Worm (Caenorhabditis elegans) whole organism, L1 larva: ENCODE data around the gene Y57G11C.1142.

Experiments used
- C04F5.9 ChIP-seq: sonication (generic microtip); optimal IDR thresholded peaks from 2 replicates; lab custom pipeline; 2016; ENCODE audit warnings: missing genetic modification characterization, missing compliant biosample characterization
- Y116A8C.19 ChIP-seq: sonication (generic microtip); optimal IDR thresholded peaks from 2 replicates; lab custom pipeline; 2016; ENCODE audit warnings: missing compliant biosample characterization, missing genetic modification characterization, borderline replicate concordance
- alr-1 ChIP-seq: fragments of 200-800 bp; sonication (Bioruptor generic); optimal IDR thresholded peaks from 2 replicates; lab custom pipeline; 2018; ENCODE audit warnings: borderline replicate concordance, mild to moderate bottlenecking, missing genetic modification characterization, missing compliant biosample characterization
- aly-2 ChIP-seq: fragments of 150-350 bp; optimal IDR thresholded peaks from 2 replicates; lab custom pipeline; 2014; ENCODE audit warnings: missing biosample characterization, missing genetic modification characterization
- ama-1 ChIP-seq: fragments of 150-350 bp; optimal IDR thresholded peaks from 2 replicates; lab custom pipeline; 2014
- ceh-63 ChIP-seq: fragments of 200-800 bp; sonication (Bioruptor generic); optimal IDR thresholded peaks from 2 replicates; lab custom pipeline; 2018; ENCODE audit warnings: mild to moderate bottlenecking, missing genetic modification characterization, missing compliant biosample characterization
- ceh-82 ChIP-seq, 3 experiments: fragments of 150-350 bp in 1 of 3; sonication (generic microtip) in 2 of 3; optimal IDR thresholded peaks; 2 replicates each; lab custom pipeline; 2014 to 2017; ENCODE audit warnings: missing biosample characterization in 3 of 3, missing genetic modification characterization in 3 of 3
- ceh-90 ChIP-seq: sonication (generic microtip); optimal IDR thresholded peaks from 2 replicates; lab custom pipeline; 2016; ENCODE audit warnings: missing genetic modification characterization, missing compliant biosample characterization
- dpl-1 ChIP-seq, 3 experiments: fragments of 150-350 bp in 2 of 3; sonication (generic microtip) in 1 of 3; optimal IDR thresholded peaks; 2 replicates each; lab custom pipeline; 2014 to 2017; ENCODE audit warnings: missing biosample characterization in 3 of 3, missing genetic modification characterization in 3 of 3, missing genetic modification reagents in 3 of 3
- dsc-1 ChIP-seq: sonication (generic microtip); optimal IDR thresholded peaks from 2 replicates; lab custom pipeline; 2016; ENCODE audit warnings: mild to moderate bottlenecking, missing genetic modification characterization, missing compliant biosample characterization
- efl-1 ChIP-seq, 4 experiments: fragments of 150-350 bp; optimal IDR thresholded peaks in 3 of 4; peaks in 1 of 4; 1 replicate in 1 of 4; 2 replicates in 3 of 4; lab custom pipeline; 2014; ENCODE audit warnings: missing biosample characterization in 2 of 4, missing genetic modification characterization in 2 of 4, missing genetic modification reagents in 2 of 4
- efl-3 ChIP-seq: fragments of 200-800 bp; sonication (Bioruptor generic); optimal IDR thresholded peaks from 2 replicates; lab custom pipeline; 2018; ENCODE audit warnings: mild to moderate bottlenecking, missing genetic modification characterization, missing compliant biosample characterization
- egl-13 ChIP-seq: sonication (generic microtip); optimal IDR thresholded peaks from 2 replicates; lab custom pipeline; 2016; ENCODE audit warnings: missing genotype, missing genetic modification reagents, missing genetic modification characterization, missing compliant biosample characterization
- egl-27 ChIP-seq, 2 experiments: fragments of 150-350 bp in 1 of 2; sonication (generic microtip); optimal IDR thresholded peaks; 3 replicates each; lab custom pipeline; 2017 to 2018; ENCODE audit warnings: missing biosample characterization in 2 of 2, missing genetic modification characterization in 2 of 2, missing genetic modification reagents in 2 of 2
- elt-2 ChIP-seq: sonication (generic microtip); optimal IDR thresholded peaks from 2 replicates; lab custom pipeline; 2016; ENCODE audit warnings: missing genetic modification characterization, mild to moderate bottlenecking, inconsistent platforms, missing compliant biosample characterization, missing genetic modification reagents
- elt-3 ChIP-seq, 6 experiments: fragments of 150-350 bp in 1 of 6; sonication (generic microtip); optimal IDR thresholded peaks; 2 replicates each; lab custom pipeline; 2017 to 2018; ENCODE audit warnings: missing biosample characterization in 6 of 6, missing genetic modification characterization in 6 of 6, inconsistent platforms in 1 of 6
- fkh-4 ChIP-seq: sonication (generic microtip); optimal IDR thresholded peaks from 2 replicates; lab custom pipeline; 2016; ENCODE audit warnings: missing compliant biosample characterization, missing genetic modification characterization, borderline replicate concordance
- fos-1 ChIP-seq: fragments of 150-350 bp; optimal IDR thresholded peaks from 2 replicates; lab custom pipeline; 2014; ENCODE audit warnings: missing biosample characterization, missing genetic modification characterization
- grh-1 ChIP-seq: fragments of 200-800 bp; sonication (Bioruptor generic); IDR thresholded peaks from 2 replicates; pipeline ENCODE4 v1.3.6; 2022; ENCODE audit warnings: missing genetic modification reagents, missing genetic modification characterization, missing compliant biosample characterization
- irx-1 ChIP-seq: sonication (generic microtip); optimal IDR thresholded peaks from 2 replicates; lab custom pipeline; 2016; ENCODE audit warnings: missing genetic modification characterization, missing compliant biosample characterization
- isw-1 ChIP-seq: fragments of 200-800 bp; sonication (Bioruptor generic); IDR thresholded peaks from 2 replicates; pipeline ENCODE4 v1.3.6; 2022; ENCODE audit warnings: missing genetic modification characterization, missing compliant biosample characterization
- lin-13 ChIP-seq: fragments of 150-350 bp; optimal IDR thresholded peaks from 2 replicates; lab custom pipeline; 2014; ENCODE audit warnings: missing biosample characterization, missing genetic modification reagents, missing genetic modification characterization
- lin-14 ChIP-seq: fragments of 200-800 bp; sonication (Bioruptor generic); optimal IDR thresholded peaks from 2 replicates; lab custom pipeline; 2018; ENCODE audit warnings: mild to moderate bottlenecking, missing genetic modification characterization, moderate library complexity, missing compliant biosample characterization
- lin-35 ChIP-seq, 2 experiments: fragments of 150-350 bp; optimal IDR thresholded peaks; 2 replicates each; lab custom pipeline; 2014; ENCODE audit warnings: missing biosample characterization in 2 of 2, missing genetic modification characterization in 2 of 2, missing genetic modification reagents in 2 of 2
- lin-39 ChIP-seq: fragments of 150-350 bp; optimal IDR thresholded peaks from 2 replicates; lab custom pipeline; 2014; ENCODE audit warnings: missing biosample characterization, missing genetic modification reagents, missing genetic modification characterization
- lsy-2 ChIP-seq, 2 experiments: fragments of 150-350 bp; optimal IDR thresholded peaks; 2 replicates each; lab custom pipeline; 2014; ENCODE audit warnings: missing biosample characterization in 2 of 2, missing genetic modification characterization in 2 of 2
- mdl-1 ChIP-seq, 2 experiments: fragments of 150-350 bp; optimal IDR thresholded peaks; 2 replicates each; lab custom pipeline; 2014 to 2017; ENCODE audit warnings: missing biosample characterization in 2 of 2, missing genetic modification characterization in 2 of 2, inconsistent platforms in 1 of 2
- mef-2 ChIP-seq: fragments of 150-350 bp; optimal IDR thresholded peaks from 2 replicates; lab custom pipeline; 2014; ENCODE audit warnings: missing biosample characterization, missing genetic modification characterization
- mep-1 ChIP-seq: fragments of 150-350 bp; optimal IDR thresholded peaks from 2 replicates; lab custom pipeline; 2014; ENCODE audit warnings: missing biosample characterization, missing genetic modification characterization
- nhr-19 ChIP-seq: fragments of 200-800 bp; sonication (Bioruptor generic); conservative IDR thresholded peaks from 2 replicates; pipeline ENCODE4 v1.3.6; 2022; ENCODE audit warnings: missing genetic modification characterization, missing compliant biosample characterization
- nhr-20 ChIP-seq: sonication (generic microtip); optimal IDR thresholded peaks from 2 replicates; lab custom pipeline; 2016; ENCODE audit warnings: mild to moderate bottlenecking, missing genetic modification characterization, missing compliant biosample characterization
- nhr-237 ChIP-seq: fragments of 150-350 bp; optimal IDR thresholded peaks from 2 replicates; lab custom pipeline; 2014; ENCODE audit warnings: missing biosample characterization, missing genetic modification characterization
- nhr-47 ChIP-seq: sonication (generic microtip); optimal IDR thresholded peaks from 2 replicates; lab custom pipeline; 2016; ENCODE audit warnings: mild to moderate bottlenecking, missing genetic modification characterization, moderate library complexity, missing compliant biosample characterization
- nhr-71 ChIP-seq: sonication (generic microtip); optimal IDR thresholded peaks from 2 replicates; lab custom pipeline; 2016; ENCODE audit warnings: mild to moderate bottlenecking, missing genetic modification characterization, moderate library complexity, missing compliant biosample characterization
- nhr-77 ChIP-seq: fragments of 150-350 bp; optimal IDR thresholded peaks from 2 replicates; lab custom pipeline; 2014; ENCODE audit warnings: missing biosample characterization, missing genetic modification characterization
- pax-3 ChIP-seq: fragments of 200-800 bp; sonication (Bioruptor generic); optimal IDR thresholded peaks from 2 replicates; lab custom pipeline; 2018; ENCODE audit warnings: mild to moderate bottlenecking, missing genetic modification characterization, moderate library complexity, missing compliant biosample characterization
- rnt-1 ChIP-seq: sonication (generic microtip); optimal IDR thresholded peaks from 2 replicates; lab custom pipeline; 2016; ENCODE audit warnings: mild to moderate bottlenecking, missing genetic modification characterization, moderate library complexity, missing compliant biosample characterization
- skn-1 ChIP-seq: fragments of 150-350 bp; optimal IDR thresholded peaks from 2 replicates; lab custom pipeline; 2014; ENCODE audit warnings: missing biosample characterization, missing genetic modification characterization
- snu-23 ChIP-seq: sonication (generic microtip); optimal IDR thresholded peaks from 2 replicates; lab custom pipeline; 2016; ENCODE audit warnings: missing genetic modification characterization, missing compliant biosample characterization
- sox-4 ChIP-seq: sonication (generic microtip); optimal IDR thresholded peaks from 2 replicates; lab custom pipeline; 2016; ENCODE audit warnings: missing genetic modification characterization, missing compliant biosample characterization
- sup-37 ChIP-seq: fragments of 200-800 bp; sonication (Bioruptor generic); optimal IDR thresholded peaks from 2 replicates; lab custom pipeline; 2018; ENCODE audit warnings: mild to moderate bottlenecking, missing genetic modification characterization, missing compliant biosample characterization
- swsn-7 ChIP-seq: sonication (generic microtip); optimal IDR thresholded peaks from 2 replicates; lab custom pipeline; 2016; ENCODE audit warnings: missing genetic modification characterization, missing compliant biosample characterization
- tbx-2 ChIP-seq: sonication (generic microtip); optimal IDR thresholded peaks from 2 replicates; lab custom pipeline; 2016; ENCODE audit warnings: missing genetic modification characterization, missing compliant biosample characterization
- tlp-1 ChIP-seq: fragments of 150-350 bp; optimal IDR thresholded peaks from 2 replicates; lab custom pipeline; 2014; ENCODE audit warnings: missing biosample characterization, missing genetic modification characterization
- unc-130 ChIP-seq: fragments of 150-350 bp; optimal IDR thresholded peaks from 2 replicates; lab custom pipeline; 2017; ENCODE audit warnings: missing biosample characterization, missing genetic modification characterization, inconsistent platforms
- unc-62 ChIP-seq: fragments of 150-350 bp; optimal IDR thresholded peaks from 2 replicates; lab custom pipeline; 2014; ENCODE audit warnings: missing biosample characterization, missing genetic modification reagents, missing genetic modification characterization
- unc-86 ChIP-seq: sonication (generic microtip); optimal IDR thresholded peaks from 2 replicates; lab custom pipeline; 2016; ENCODE audit warnings: missing genetic modification characterization, missing compliant biosample characterization
- unc-98 ChIP-seq: fragments of 200-800 bp; sonication (Bioruptor generic); IDR thresholded peaks from 2 replicates; pipeline ENCODE4 v1.3.6; 2022; ENCODE audit warnings: missing genetic modification characterization, missing compliant biosample characterization
- xbp-1 ChIP-seq: sonication (generic microtip); optimal IDR thresholded peaks from 2 replicates; lab custom pipeline; 2016; ENCODE audit warnings: missing genetic modification characterization, missing compliant biosample characterization
- zip-4 ChIP-seq: fragments of 200-800 bp; sonication (Bioruptor generic); optimal IDR thresholded peaks from 2 replicates; lab custom pipeline; 2018; ENCODE audit warnings: mild to moderate bottlenecking, missing genetic modification characterization, moderate library complexity, missing compliant biosample characterization
- ztf-11 ChIP-seq, 2 experiments: sonication (generic microtip); optimal IDR thresholded peaks; 2 replicates each; lab custom pipeline; 2016 to 2017; ENCODE audit warnings: missing genetic modification characterization in 2 of 2, missing biosample characterization in 1 of 2, missing compliant biosample characterization in 1 of 2

Gene Y57G11C.1142

ce11 chrIV:14786374-14787136, 15.9 kb upstream of the Y57G11C.1142 start, which contains the start of gene melo-1:
TSS of gene melo-1 (plus strand) at chrIV:14787031.
- TF ChIP-seq irx-1 (tag; lab: Kevin White, UChicago): no peak
- peak; percentile 81 for TF ChIP-seq snu-23 (GFP tag; lab: Kevin White, UChicago)
- no peak for TF ChIP-seq dsc-1 (tag; lab: Kevin White, UChicago)
- no peak for TF ChIP-seq alr-1 (tag; lab: Kevin White, UChicago)
- TF ChIP-seq efl-1 (optimal IDR thresholded peaks at IDR 0.05; lab: Kevin White, UChicago): peak; percentile 75 to 87
- peak; percentile 46 to 93 for TF ChIP-seq efl-1 (GFP tag; optimal IDR thresholded peaks at IDR 0.05 in 1 of 2; lab: Kevin White, UChicago)
- TF ChIP-seq xbp-1 (tag; lab: Kevin White, UChicago): peak; percentile 46
- TF ChIP-seq aly-2 (tag; lab: Kevin White, UChicago): peak; percentile 32
- no peak for TF ChIP-seq unc-98 (GFP tag; lab: Robert Waterston, UW)
- no peak for TF ChIP-seq ceh-90 (tag; lab: Kevin White, UChicago)
- TF ChIP-seq unc-62 (GFP tag; lab: Kevin White, UChicago): no peak
- TF ChIP-seq mdl-1 (tag; optimal IDR thresholded peaks at IDR 0.05; lab: Kevin White, UChicago): peak in 1 of 2 experiments; percentile 37
- peak; percentile 81 for TF ChIP-seq mep-1 (tag; lab: Kevin White, UChicago)
- TF ChIP-seq nhr-20: peak; percentile 63
- TF ChIP-seq skn-1 (tag; lab: Kevin White, UChicago): peak; percentile 38
- TF ChIP-seq unc-86: no peak
- no peak for TF ChIP-seq sox-4 (tag; lab: Kevin White, UChicago)
- no peak for TF ChIP-seq unc-130 (tag; lab: Kevin White, UChicago)
- TF ChIP-seq lin-39 (tag; lab: Kevin White, UChicago): no peak
- peak; percentile 17 for TF ChIP-seq mef-2 (tag; lab: Kevin White, UChicago)
- no peak for TF ChIP-seq C04F5.9 (tag; lab: Kevin White, UChicago)
- no peak for TF ChIP-seq nhr-77
- peak; percentile 30 for TF ChIP-seq rnt-1 (tag; lab: Kevin White, UChicago)
- peak; percentile 31 to 52 (median 36) for TF ChIP-seq dpl-1 (GFP tag; optimal IDR thresholded peaks at IDR 0.05; lab: Kevin White, UChicago)
- TF ChIP-seq nhr-19 (GFP tag; lab: Robert Waterston, UW): peak; percentile 27
- TF ChIP-seq fkh-4 (tag; lab: Kevin White, UChicago): no peak
- peak; percentile 74 for TF ChIP-seq nhr-71 (tag; lab: Kevin White, UChicago)
- TF ChIP-seq nhr-47 (tag; lab: Kevin White, UChicago): peak; percentile 65
- peak; percentile 62 to 73 for TF ChIP-seq lsy-2 (tag; optimal IDR thresholded peaks at IDR 0.05; lab: Kevin White, UChicago)
- TF ChIP-seq isw-1 (GFP tag; lab: Robert Waterston, UW): peak; percentile 28
- TF ChIP-seq egl-13 (tag; lab: Kevin White, UChicago): no peak
- no peak for TF ChIP-seq ztf-11 (tag; optimal IDR thresholded peaks at IDR 0.05; lab: Kevin White, UChicago)
- TF ChIP-seq lin-35 (GFP tag; optimal IDR thresholded peaks at IDR 0.05; lab: Kevin White, UChicago): peak; percentile 51 to 66
- no peak for TF ChIP-seq pax-3 (tag; lab: Kevin White, UChicago)
- TF ChIP-seq lin-14 (GFP tag; lab: Kevin White, UChicago): peak; percentile 77
- no peak for TF ChIP-seq tlp-1
- TF ChIP-seq fos-1 (tag; lab: Kevin White, UChicago): peak; percentile 9
- TF ChIP-seq ceh-82 (tag; optimal IDR thresholded peaks at IDR 0.05; lab: Kevin White, UChicago): peak in 2 of 3 experiments; percentile 46 to 59
- TF ChIP-seq sup-37 (GFP tag; lab: Kevin White, UChicago): no peak
- no peak for TF ChIP-seq ceh-63 (GFP tag; lab: Kevin White, UChicago)
- peak; percentile 7 for TF ChIP-seq lin-13 (GFP tag; lab: Kevin White, UChicago)
- TF ChIP-seq ama-1 (lab: Kevin White, UChicago): no peak
- TF ChIP-seq grh-1: no peak
- TF ChIP-seq Y116A8C.19 (tag; lab: Kevin White, UChicago): no peak
- no peak for TF ChIP-seq efl-3 (GFP tag; lab: Kevin White, UChicago)
- no peak for TF ChIP-seq egl-27 (tag; optimal IDR thresholded peaks at IDR 0.05; lab: Kevin White, UChicago)
- TF ChIP-seq nhr-237 (tag; lab: Kevin White, UChicago): no peak
- no peak for TF ChIP-seq elt-3 (tag; optimal IDR thresholded peaks at IDR 0.05; lab: Kevin White, UChicago)
- TF ChIP-seq zip-4 (GFP tag; lab: Kevin White, UChicago): no peak
- peak; percentile 33 for TF ChIP-seq elt-2 (tag; lab: Kevin White, UChicago)
- peak; percentile 76 for TF ChIP-seq swsn-7 (tag; lab: Kevin White, UChicago)
- TF ChIP-seq tbx-2 (tag; lab: Kevin White, UChicago): peak; percentile 44
